Worm (Caenorhabditis elegans): ENCODE results near the gene fbxb-16.

- TF ChIP-seq ceh-28 (tag; optimal IDR thresholded peaks at IDR 0.05) (no peak), snpc-4 (tag; optimal IDR thresholded peaks at IDR 0.05) (no peak), skn-1 (tag; optimal IDR thresholded peaks at IDR 0.05) (no peak), pqm-1 (tag; optimal IDR thresholded peaks at IDR 0.05) (no peak), pha-4 (tag; optimal IDR thresholded peaks at IDR 0.05) (no peak), aly-2 (tag; optimal IDR thresholded peaks at IDR 0.05) (no peak)
Measured at ce11 chrII:1621180-1621579, 30.5 kb downstream of the fbxb-16 start, which contains the start of gene fbxa-158.

Data from whole organism, L3 larva.